Worm (Caenorhabditis elegans) whole organism, L4/young adult: ENCODE measurements around the gene srw-48.

Source experiments
- W03F9.2 ChIP-seq: fragments of 150-350 bp; optimal IDR thresholded peaks from 2 replicates; lab custom pipeline; 2014; ENCODE audit warnings: missing biosample characterization, missing genetic modification characterization
- dao-5 ChIP-seq: sonication (generic microtip); optimal IDR thresholded peaks from 2 replicates; lab custom pipeline; 2016; ENCODE audit warnings: missing genotype, missing genetic modification characterization, moderate library complexity, missing compliant biosample characterization
- him-1 ChIP-seq: sonication (generic microtip); optimal IDR thresholded peaks from 2 replicates; lab custom pipeline; 2016; ENCODE audit warnings: missing genotype, missing genetic modification reagents, missing genetic modification characterization, missing compliant biosample characterization

DNA sequence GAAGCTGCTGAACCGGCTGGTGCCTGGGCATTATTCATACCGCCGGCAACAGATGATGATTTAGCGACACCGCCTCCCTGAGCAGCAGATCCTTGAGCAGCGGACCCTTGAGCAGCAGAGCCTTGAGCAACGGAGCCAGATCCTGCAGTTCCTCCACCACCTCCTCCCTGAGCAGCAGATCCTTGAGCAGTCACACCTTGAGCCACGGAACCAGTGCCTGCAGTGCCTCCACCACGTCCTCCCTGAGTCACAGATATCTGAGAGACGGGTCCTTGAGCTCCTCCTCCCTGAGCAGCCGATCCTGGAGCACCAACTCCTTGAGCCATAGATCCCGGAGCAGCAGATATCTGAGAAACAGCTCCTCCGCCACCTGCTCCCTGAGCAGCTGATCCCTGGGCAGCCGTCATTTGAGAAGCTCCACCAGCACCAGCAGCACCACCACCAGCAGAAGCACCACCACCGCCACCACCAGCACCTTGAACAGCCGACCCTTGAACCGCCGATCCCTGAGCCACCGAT is 44.3 kb upstream of the srw-48 start:
- TF ChIP-seq him-1 (tag; lab: Kevin White, UChicago): no peak
- TF ChIP-seq dao-5: no peak
- TF ChIP-seq W03F9.2 (tag; lab: Kevin White, UChicago): no peak
